Worm (Caenorhabditis elegans): Measurements from ENCODE around the gene T07G12.5.

Gene T07G12.5

DNA sequence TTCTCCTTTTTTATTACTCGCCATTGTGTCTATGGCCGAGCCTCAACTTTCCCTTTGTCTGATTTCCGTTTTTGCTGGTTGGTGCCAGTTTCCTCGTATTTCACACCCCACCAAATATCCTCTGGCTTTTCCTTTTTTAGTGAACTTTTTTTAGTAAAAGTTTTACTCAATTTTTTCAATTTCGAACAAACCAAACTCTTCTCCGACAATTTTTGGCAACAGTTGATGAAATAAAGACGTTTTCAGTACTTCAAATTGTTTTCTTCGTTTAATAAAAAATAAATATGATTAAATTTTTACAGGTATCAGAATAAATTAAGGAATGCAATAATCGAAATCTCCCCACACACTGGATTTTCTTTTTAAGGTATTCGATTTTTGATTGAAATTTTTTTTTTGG is 23.8 kb downstream of the T07G12.5 start, which contains the start of gene cal-4:
cal-4 (plus strand) TSS at position 301 of the 400 bp plus-strand sequence.
- TF ChIP-seq fkh-4 (tag; optimal IDR thresholded peaks at IDR 0.05; ENCODE audit: borderline replicate concordance) = no peak
- TF ChIP-seq mef-2 (tag; optimal IDR thresholded peaks at IDR 0.05) = no peak
- TF ChIP-seq lin-15B (tag; optimal IDR thresholded peaks at IDR 0.05) = no peak
- TF ChIP-seq lin-14 (GFP tag; optimal IDR thresholded peaks at IDR 0.05) = peak; percentile 9

DNA sequence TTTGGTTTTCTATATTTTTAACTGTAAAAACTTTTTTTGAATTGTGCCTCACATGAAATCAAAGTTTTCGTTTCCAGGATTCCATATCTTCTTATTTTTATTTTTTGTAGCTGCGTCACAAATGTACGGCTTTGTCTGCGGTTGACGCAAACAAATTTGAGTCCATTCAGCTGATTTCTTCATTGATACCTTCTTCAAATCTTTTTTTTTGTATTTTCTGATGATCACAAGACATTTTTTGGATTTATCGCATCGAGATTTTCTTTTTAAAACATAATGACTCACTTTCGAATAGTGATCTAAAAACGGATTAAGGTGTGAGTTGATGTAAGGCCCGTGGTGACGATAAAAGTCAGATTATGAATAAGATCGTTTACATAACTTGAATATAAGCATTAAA is 26.3 kb downstream of the T07G12.5 start:
- peak; percentile 55 for TF ChIP-seq sox-4 (tag; optimal IDR thresholded peaks at IDR 0.05)
- TF ChIP-seq sup-37 (GFP tag; optimal IDR thresholded peaks at IDR 0.05) = no peak
- peak; percentile 54 for TF ChIP-seq fkh-8 (tag; optimal IDR thresholded peaks at IDR 0.05)
- no peak for TF ChIP-seq C04F5.9 (tag; optimal IDR thresholded peaks at IDR 0.05)
- peak; percentile 69 for TF ChIP-seq dsc-1 (tag; optimal IDR thresholded peaks at IDR 0.05)
- TF ChIP-seq nhr-71 (tag; optimal IDR thresholded peaks at IDR 0.05) = peak; percentile 3

DNA sequence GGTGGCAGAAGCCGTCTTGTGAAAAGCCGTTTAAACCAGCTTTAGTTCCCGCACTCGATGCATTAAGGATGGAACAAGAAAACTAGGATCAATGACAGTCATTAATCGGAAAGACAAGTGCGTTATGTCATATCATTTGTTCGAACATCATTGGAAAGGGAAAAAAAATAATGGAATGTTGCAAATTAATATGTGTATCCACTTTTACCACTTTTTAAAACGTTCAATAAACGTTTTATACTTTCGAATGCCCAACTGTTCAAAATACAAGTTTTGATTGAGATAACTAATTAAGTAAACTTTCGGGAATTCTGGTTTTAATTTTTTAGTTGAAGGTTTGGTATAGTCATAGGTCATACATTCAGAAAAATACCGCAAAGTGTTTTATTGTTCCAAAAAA is 29.8 kb downstream of the T07G12.5 start, which contains the start of gene C02F4.4:
C02F4.4 (minus strand) TSS at position 101 of the 400 bp plus-strand sequence.
- TF ChIP-seq tlp-1 (tag; optimal IDR thresholded peaks at IDR 0.05) (no peak), blmp-1 (tag; optimal IDR thresholded peaks at IDR 0.05) (peak; percentile 15)

DNA sequence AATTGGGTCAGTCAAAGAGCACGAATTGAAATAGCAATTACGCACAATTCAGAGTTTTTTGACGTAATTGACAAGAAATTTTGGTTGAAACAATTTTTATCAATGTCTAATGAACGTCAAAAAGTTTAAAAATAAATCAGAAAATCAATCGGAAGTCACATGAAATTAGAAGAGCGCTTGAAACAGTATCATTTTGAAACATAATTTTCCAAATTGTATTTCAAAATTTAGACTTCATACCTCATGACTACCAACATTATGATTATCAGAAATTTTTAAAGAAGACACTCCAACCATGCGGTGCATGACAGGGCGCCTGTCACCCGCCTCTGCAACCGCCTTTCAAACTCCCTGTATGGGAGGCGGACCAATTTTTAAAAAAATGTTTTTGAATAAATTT is 31.7 kb downstream of the T07G12.5 start:
- TF ChIP-seq pqm-1 (tag; optimal IDR thresholded peaks at IDR 0.05) (no peak), elt-2 (tag; optimal IDR thresholded peaks at IDR 0.05) (peak; percentile 31)

DNA sequence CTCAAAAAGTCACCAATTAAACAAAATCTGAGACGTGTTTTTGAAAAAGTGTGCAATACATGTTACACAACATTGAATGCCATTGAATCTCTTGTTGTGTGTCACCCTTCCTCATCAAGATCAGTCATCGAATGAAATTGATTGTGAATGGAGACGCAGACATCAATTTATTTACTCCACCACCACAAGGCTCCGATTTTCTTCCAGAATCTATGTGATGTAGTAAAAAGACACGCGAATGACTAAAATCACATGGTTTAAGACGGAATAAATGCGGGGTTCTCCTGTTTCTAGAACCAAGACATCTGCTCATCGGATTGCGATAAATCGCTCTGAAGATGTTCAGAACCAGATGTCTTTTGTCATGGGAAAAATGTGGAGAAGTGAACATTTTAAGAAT is 32.2 kb downstream of the T07G12.5 start:
- TF ChIP-seq zip-4 (GFP tag; optimal IDR thresholded peaks at IDR 0.05) (no peak), unc-130 (tag; optimal IDR thresholded peaks at IDR 0.05) (peak; percentile 50), ceh-88 (GFP tag; IDR thresholded peaks at IDR 0.05) (no peak), mef-2 (tag; optimal IDR thresholded peaks at IDR 0.05) (peak; percentile 10), snu-23 (GFP tag; optimal IDR thresholded peaks at IDR 0.05) (peak; percentile 39), tbx-2 (tag; optimal IDR thresholded peaks at IDR 0.05) (no peak), dsc-1 (tag; optimal IDR thresholded peaks at IDR 0.05) (peak; percentile 99), lin-14 (GFP tag; optimal IDR thresholded peaks at IDR 0.05) (peak; percentile 69), alr-1 (tag; optimal IDR thresholded peaks at IDR 0.05; ENCODE audit: borderline replicate concordance) (no peak), egl-13 (tag; optimal IDR thresholded peaks at IDR 0.05) (no peak), hlh-17 (GFP tag; optimal IDR thresholded peaks at IDR 0.05; ENCODE audit: borderline replicate concordance) (no peak), nhr-237 (tag; optimal IDR thresholded peaks at IDR 0.05) (no peak), nhr-12 (tag; optimal IDR thresholded peaks at IDR 0.05) (no peak), sup-37 (GFP tag; optimal IDR thresholded peaks at IDR 0.05) (no peak), efl-3 (GFP tag; optimal IDR thresholded peaks at IDR 0.05) (no peak), nhr-90 (tag; optimal IDR thresholded peaks at IDR 0.05; ENCODE audit: poor library complexity) (no peak), ceh-8 (GFP tag; optimal IDR thresholded peaks at IDR 0.05) (no peak), dpl-1 (GFP tag; optimal IDR thresholded peaks at IDR 0.05) (no peak), rnt-1 (tag; optimal IDR thresholded peaks at IDR 0.05) (peak; percentile 51), nhr-20 (tag; optimal IDR thresholded peaks at IDR 0.05) (no peak), elt-3 (tag; optimal IDR thresholded peaks at IDR 0.05) (no peak), mdl-1 (tag; optimal IDR thresholded peaks at IDR 0.05) (no peak), unc-62 (GFP tag; optimal IDR thresholded peaks at IDR 0.05) (no peak), pag-3 (tag; optimal IDR thresholded peaks at IDR 0.05; ENCODE audit: borderline replicate concordance, insufficient read depth) (peak; percentile 77), sox-4 (tag; optimal IDR thresholded peaks at IDR 0.05) (no peak), lsy-2 (tag; optimal IDR thresholded peaks at IDR 0.05) (peak in 1 of 2 experiments; percentile 40), efl-1 (optimal IDR thresholded peaks at IDR 0.05) (no peak), efl-1 (GFP tag; optimal IDR thresholded peaks at IDR 0.05 in 1 of 2) (peak in 1 of 2 experiments; percentile 78), mep-1 (tag; optimal IDR thresholded peaks at IDR 0.05) (peak; percentile 41), Y116A8C.19 (tag; optimal IDR thresholded peaks at IDR 0.05; ENCODE audit: borderline replicate concordance) (no peak), grh-1 (GFP tag; IDR thresholded peaks at IDR 0.05) (no peak), nhr-11 (tag; optimal IDR thresholded peaks at IDR 0.05) (no peak), lin-15B (tag; optimal IDR thresholded peaks at IDR 0.05) (no peak), ets-5 (GFP tag; IDR thresholded peaks at IDR 0.05) (no peak), zag-1 (tag; optimal IDR thresholded peaks at IDR 0.05) (no peak), nhr-47 (tag; optimal IDR thresholded peaks at IDR 0.05) (no peak)
